Worm (Caenorhabditis elegans) whole organism, young adult: ENCODE measurements around the gene kcc-2.

Source experiments
- B0035.1 ChIP-seq: sonication (generic microtip); optimal IDR thresholded peaks from 2 replicates; lab custom pipeline; 2016; ENCODE audit warnings: missing genetic modification characterization, mild to moderate bottlenecking, missing compliant biosample characterization, missing genotype, missing genetic modification reagents
- C06A6.2 ChIP-seq: fragments of 200-800 bp; sonication (Bioruptor generic); conservative IDR thresholded peaks from 2 replicates; pipeline ENCODE4 v1.3.6; 2022; ENCODE audit warnings: missing genetic modification characterization, missing compliant biosample characterization
- C17E4.6 ChIP-seq: fragments of 200-800 bp; sonication (Bioruptor generic); IDR thresholded peaks from 2 replicates; pipeline ENCODE4 v1.3.6; 2022; ENCODE audit warnings: missing genetic modification reagents, missing genetic modification characterization, missing compliant biosample characterization
- D2030.7 ChIP-seq: fragments of 200-800 bp; sonication (Bioruptor generic); IDR thresholded peaks from 2 replicates; pipeline ENCODE4 v1.3.6; 2022; ENCODE audit warnings: missing genetic modification reagents, missing genetic modification characterization, missing compliant biosample characterization
- F57A8.1 ChIP-seq: fragments of 200-800 bp; sonication (Bioruptor generic); optimal IDR thresholded peaks from 2 replicates; lab custom pipeline; 2018; ENCODE audit warnings: mild to moderate bottlenecking, missing genetic modification characterization, moderate library complexity, missing compliant biosample characterization
- Y53G8AR.9 ChIP-seq: fragments of 200-800 bp; sonication (Bioruptor generic); conservative IDR thresholded peaks from 2 replicates; pipeline ENCODE4 v1.3.6; 2022; ENCODE audit warnings: missing genetic modification reagents, missing genetic modification characterization, missing compliant biosample characterization
- Y67H2A.10 ChIP-seq: fragments of 200-800 bp; sonication (Bioruptor generic); conservative IDR thresholded peaks from 2 replicates; pipeline ENCODE4 v1.3.6; 2022; ENCODE audit warnings: missing genetic modification reagents, missing genetic modification characterization, missing compliant biosample characterization
- ZK185.1 ChIP-seq: sonication (generic microtip); optimal IDR thresholded peaks from 2 replicates; lab custom pipeline; 2016; ENCODE audit warnings: mild to moderate bottlenecking, missing genetic modification characterization, missing compliant biosample characterization; ENCODE audit not compliant: poor library complexity, severe bottlenecking
- ceh-40 ChIP-seq: fragments of 200-800 bp; sonication (Bioruptor generic); IDR thresholded peaks from 2 replicates; pipeline ENCODE4 v1.3.6; 2022; ENCODE audit warnings: missing genetic modification characterization, missing compliant biosample characterization
- ceh-79 ChIP-seq: sonication (generic microtip); optimal IDR thresholded peaks from 2 replicates; lab custom pipeline; 2017; ENCODE audit warnings: mild to moderate bottlenecking, missing genetic modification characterization, missing compliant biosample characterization
- ceh-91 ChIP-seq: fragments of 200-800 bp; sonication (Bioruptor generic); IDR thresholded peaks from 2 replicates; pipeline ENCODE4 v1.3.6; 2022; ENCODE audit warnings: missing genetic modification reagents, missing genetic modification characterization, missing compliant biosample characterization
- egl-18 ChIP-seq: fragments of 200-800 bp; sonication (Bioruptor generic); IDR thresholded peaks from 2 replicates; pipeline ENCODE4 v1.3.6; 2022; ENCODE audit warnings: missing genetic modification reagents, missing genetic modification characterization, missing compliant biosample characterization
- egrh-3 ChIP-seq: fragments of 200-800 bp; sonication (Bioruptor generic); IDR thresholded peaks from 2 replicates; pipeline ENCODE4 v1.3.6; 2022; ENCODE audit warnings: missing genetic modification reagents, missing genetic modification characterization, missing compliant biosample characterization
- him-1 ChIP-seq: sonication (generic microtip); optimal IDR thresholded peaks from 2 replicates; lab custom pipeline; 2016; ENCODE audit warnings: missing genotype, missing genetic modification reagents, missing genetic modification characterization, missing compliant biosample characterization
- hlh-12 ChIP-seq: sonication (generic microtip); optimal IDR thresholded peaks from 2 replicates; lab custom pipeline; 2016; ENCODE audit warnings: missing genetic modification characterization, missing compliant biosample characterization
- hmg-20 ChIP-seq: fragments of 200-800 bp; sonication (Bioruptor generic); IDR thresholded peaks from 2 replicates; pipeline ENCODE4 v1.3.6; 2022; ENCODE audit warnings: missing genetic modification reagents, missing genetic modification characterization, missing compliant biosample characterization
- let-526 ChIP-seq: fragments of 200-800 bp; sonication (Bioruptor generic); IDR thresholded peaks from 2 replicates; pipeline ENCODE4 v1.3.6; 2022; ENCODE audit warnings: missing genetic modification reagents, missing genetic modification characterization, missing compliant biosample characterization
- lin-35 ChIP-seq, 3 experiments: fragments of 150-350 bp in 2 of 3; sonication (generic microtip) in 1 of 3; optimal IDR thresholded peaks; 2 replicates each; lab custom pipeline; 2014 to 2018; ENCODE audit warnings: missing biosample characterization in 3 of 3, missing genetic modification characterization in 3 of 3, missing genetic modification reagents in 3 of 3
- lsy-27 ChIP-seq: sonication (generic microtip); optimal IDR thresholded peaks from 2 replicates; lab custom pipeline; 2017; ENCODE audit warnings: missing genetic modification characterization, mild to moderate bottlenecking, missing compliant biosample characterization, antibody characterized with exemption, missing genotype, borderline replicate concordance; ENCODE audit not compliant: insufficient read depth
- madf-8 ChIP-seq: fragments of 200-800 bp; sonication (Bioruptor generic); conservative IDR thresholded peaks from 2 replicates; pipeline ENCODE4 v1.3.6; 2022; ENCODE audit warnings: missing genetic modification reagents, missing genetic modification characterization, missing compliant biosample characterization
- nfya-2 ChIP-seq: fragments of 200-800 bp; sonication (Bioruptor generic); IDR thresholded peaks from 2 replicates; pipeline ENCODE4 v1.3.6; 2022; ENCODE audit warnings: missing genetic modification reagents, missing genetic modification characterization, missing compliant biosample characterization
- nhr-120 ChIP-seq: fragments of 200-800 bp; sonication (Bioruptor generic); IDR thresholded peaks from 2 replicates; pipeline ENCODE4 v1.3.6; 2022; ENCODE audit warnings: missing genetic modification characterization, missing compliant biosample characterization
- nhr-27 ChIP-seq: fragments of 200-800 bp; sonication (Bioruptor generic); optimal IDR thresholded peaks from 2 replicates; lab custom pipeline; 2018; ENCODE audit warnings: mild to moderate bottlenecking, missing genetic modification characterization, moderate library complexity, missing compliant biosample characterization
- pbrm-1 ChIP-seq: fragments of 200-800 bp; sonication (Bioruptor generic); IDR thresholded peaks from 2 replicates; pipeline ENCODE4 v1.3.6; 2022; ENCODE audit warnings: missing genetic modification reagents, missing genetic modification characterization, missing compliant biosample characterization
- rec-8 ChIP-seq, 2 experiments: sonication (generic microtip); optimal IDR thresholded peaks; 2 replicates each; lab custom pipeline; 2016; ENCODE audit warnings: mild to moderate bottlenecking in 2 of 2, missing genetic modification characterization in 2 of 2, missing genetic modification reagents in 2 of 2, missing genotype in 2 of 2, missing biosample characterization in 1 of 2, missing compliant biosample characterization in 1 of 2, moderate library complexity in 1 of 2
- rpc-1 ChIP-seq, 2 experiments: fragments of 150-350 bp in 1 of 2; sonication (generic microtip) in 1 of 2; optimal IDR thresholded peaks; 2 replicates each; lab custom pipeline; 2014 to 2018; ENCODE audit warnings: missing biosample characterization in 1 of 2, missing genetic modification characterization in 1 of 2, missing genetic modification reagents in 1 of 2, missing genotype in 1 of 2
- sptf-2 ChIP-seq: fragments of 200-800 bp; sonication (Bioruptor generic); optimal IDR thresholded peaks from 2 replicates; lab custom pipeline; 2018; ENCODE audit warnings: mild to moderate bottlenecking, missing genetic modification characterization, missing compliant biosample characterization
- ztf-25 ChIP-seq: fragments of 200-800 bp; sonication (Bioruptor generic); IDR thresholded peaks from 2 replicates; pipeline ENCODE4 v1.3.6; 2022; ENCODE audit warnings: missing genetic modification reagents, missing genetic modification characterization, missing compliant biosample characterization

The kcc-2 gene

DNA sequence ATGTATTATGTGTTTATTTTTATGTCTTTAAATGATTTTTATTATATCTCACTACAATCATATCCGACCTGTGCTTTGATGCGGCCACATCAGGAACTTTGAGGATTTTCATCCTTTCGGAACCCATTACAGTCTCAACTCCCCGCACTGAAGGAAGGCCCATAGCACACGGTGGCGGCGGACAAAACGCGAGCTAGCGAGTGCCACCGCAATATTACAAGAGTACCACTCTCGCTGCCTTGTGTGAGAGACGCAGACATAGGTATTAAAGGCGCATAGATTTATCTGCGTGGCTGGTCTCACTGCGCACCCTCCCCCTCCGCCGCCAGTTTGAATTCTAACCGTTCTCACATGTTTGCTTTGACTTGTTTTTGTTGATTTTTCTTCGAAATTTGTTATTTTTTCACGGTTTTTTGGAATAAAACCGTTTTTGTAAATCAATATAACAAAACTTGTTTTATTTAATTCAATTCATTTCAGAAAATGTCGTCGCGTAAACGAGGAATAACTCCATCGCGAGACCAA lies 77.0 kb downstream of the kcc-2 start, which contains the start of gene zen-4 (continued):
- no peak for TF ChIP-seq rpc-1 (optimal IDR thresholded peaks at IDR 0.05; lab: Kevin White, UChicago)
- TF ChIP-seq rpc-1 (tag; optimal IDR thresholded peaks at IDR 0.05; lab: Kevin White, UChicago), result peak; percentile 1
- no peak for TF ChIP-seq C06A6.2
- no peak for TF ChIP-seq lsy-27 (tag; lab: Kevin White, UChicago)
- TF ChIP-seq hmg-20, result peak; percentile 84
- no peak for TF ChIP-seq ceh-40
- TF ChIP-seq ztf-25 (GFP tag; lab: Robert Waterston, UW), result no peak
- TF ChIP-seq him-1 (tag; lab: Kevin White, UChicago), result peak; percentile 93
- peak; percentile 90 for TF ChIP-seq Y53G8AR.9 (GFP tag; lab: Robert Waterston, UW)
- TF ChIP-seq nhr-27 (tag; lab: Kevin White, UChicago), result no peak
- no peak for TF ChIP-seq B0035.1 (tag; lab: Kevin White, UChicago)
- TF ChIP-seq sptf-2 (GFP tag; lab: Kevin White, UChicago), result peak; percentile 20
- TF ChIP-seq ceh-91 (GFP tag; lab: Robert Waterston, UW), result peak; percentile 83
- TF ChIP-seq ceh-79 (tag; lab: Kevin White, UChicago), result no peak
- peak; percentile 69; the same call in 1 of the 2 replicates for TF ChIP-seq let-526
- TF ChIP-seq pbrm-1 (GFP tag; lab: Robert Waterston, UW), result peak; percentile 100
- TF ChIP-seq D2030.7 (GFP tag; lab: Robert Waterston, UW), result peak; percentile 95
- TF ChIP-seq nfya-2 (GFP tag; lab: Robert Waterston, UW), result 0 out of 2 replicates have a peak, but pooled peaks have one; percentile 68
- TF ChIP-seq lin-35 (GFP tag; optimal IDR thresholded peaks at IDR 0.05; lab: Kevin White, UChicago), result no peak
- TF ChIP-seq egl-18 (GFP tag; lab: Robert Waterston, UW), result no peak
- TF ChIP-seq C17E4.6, result peak; percentile 90
- no peak for TF ChIP-seq nhr-120 (GFP tag; lab: Robert Waterston, UW)
- TF ChIP-seq hlh-12 (tag; lab: Kevin White, UChicago), result no peak
- no peak for TF ChIP-seq ZK185.1
- TF ChIP-seq F57A8.1 (GFP tag; lab: Kevin White, UChicago), result no peak
- peak; percentile 30 to 72 for TF ChIP-seq rec-8 (tag; optimal IDR thresholded peaks at IDR 0.05; lab: Kevin White, UChicago)
- TF ChIP-seq egrh-3, result peak; percentile 63
- TF ChIP-seq madf-8 (GFP tag; lab: Robert Waterston, UW), result peak; percentile 75
- no peak for TF ChIP-seq Y67H2A.10 (GFP tag; lab: Robert Waterston, UW)
